Fruit fly (Drosophila melanogaster): ENCODE data around the gene CenG1A.

CenG1A gene

DNA sequence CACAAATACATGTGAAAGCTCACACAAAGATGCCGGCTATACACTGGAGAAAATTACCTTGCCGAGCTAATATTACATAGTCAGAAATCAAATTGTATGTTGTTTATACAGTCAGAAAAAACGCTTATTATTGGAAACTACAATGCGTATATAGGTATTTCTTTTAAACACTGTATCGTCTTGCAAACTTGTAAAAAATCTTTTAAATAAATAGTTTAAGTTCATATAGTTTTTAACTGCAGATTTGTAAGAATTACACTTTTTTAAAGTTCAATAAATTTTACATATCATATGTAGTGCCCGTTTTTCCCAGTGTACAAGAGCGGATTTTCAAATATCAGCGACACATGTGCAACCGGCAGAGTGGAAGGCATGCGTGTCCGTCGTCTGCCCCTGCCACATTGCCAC lies 4.4 kb downstream of the CenG1A start (continued):
- TF ChIP-seq CG10209 (GFP tag; optimal IDR thresholded peaks at IDR 0.05) = peak; percentile 80
- peak; percentile 45 for TF ChIP-seq CG10565 (GFP tag; optimal IDR thresholded peaks at IDR 0.05)
- TF ChIP-seq Mes4 (GFP tag; optimal IDR thresholded peaks at IDR 0.05) = peak; percentile 70
- TF ChIP-seq CG15269 (tag; optimal IDR thresholded peaks at IDR 0.05) = peak; percentile 84
- TF ChIP-seq run (tag; optimal IDR thresholded peaks at IDR 0.05) = peak; percentile 89
- TF ChIP-seq CG8089 (GFP tag; optimal IDR thresholded peaks at IDR 0.05) = peak; percentile 31
- peak; percentile 67 for TF ChIP-seq CG1529 (GFP tag; optimal IDR thresholded peaks at IDR 0.05)
- no peak for TF ChIP-seq yki (optimal IDR thresholded peaks at IDR 0.05)
- peak; percentile 22 for TF ChIP-seq kah (GFP tag; optimal IDR thresholded peaks at IDR 0.05)
- TF ChIP-seq ro (GFP tag; IDR thresholded peaks at IDR 0.05) = 0 out of 2 replicates have a peak, but pooled peaks have one; percentile 24
- TF ChIP-seq Mad (GFP tag; optimal IDR thresholded peaks at IDR 0.05) = peak; percentile 66
- peak; percentile 84 for TF ChIP-seq CG17829 (tag; optimal IDR thresholded peaks at IDR 0.05)
- no peak for TF ChIP-seq inv (GFP tag; IDR thresholded peaks at IDR 0.05; ENCODE audit: partially characterized antibody)
- TF ChIP-seq Awh (GFP tag; IDR thresholded peaks at IDR 0.05) = peak; percentile 45; the same call in 1 of the 2 replicates
- peak; percentile 39 for TF ChIP-seq dm (GFP tag; optimal IDR thresholded peaks at IDR 0.05)
- no peak for TF ChIP-seq pros (GFP tag; optimal IDR thresholded peaks at IDR 0.05)
- TF ChIP-seq odd (GFP tag; optimal IDR thresholded peaks at IDR 0.05) = peak; percentile 84
- peak; percentile 37 for TF ChIP-seq CG3163 (GFP tag; optimal IDR thresholded peaks at IDR 0.05)
- peak; percentile 78 for TF ChIP-seq lilli (GFP tag; optimal IDR thresholded peaks at IDR 0.05)
- TF ChIP-seq CG5953 (GFP tag; IDR thresholded peaks at IDR 0.05) = peak; percentile 61
- peak; percentile 83 for TF ChIP-seq CG6254 (GFP tag; optimal IDR thresholded peaks at IDR 0.05)
- TF ChIP-seq CG11398 (GFP tag; optimal IDR thresholded peaks at IDR 0.05) = peak; percentile 59
- TF ChIP-seq wdn (GFP tag; IDR thresholded peaks at IDR 0.05) = 0 out of 2 replicates have a peak, but pooled peaks have one; percentile 42
- peak; percentile 52 for TF ChIP-seq maf-S (GFP tag; optimal IDR thresholded peaks at IDR 0.05)
- peak; percentile 74 for TF ChIP-seq CG2120 (GFP tag; optimal IDR thresholded peaks at IDR 0.05)
- TF ChIP-seq fd64A (GFP tag; optimal IDR thresholded peaks at IDR 0.05) = no peak
- peak; percentile 49 for TF ChIP-seq Bdp1 (GFP tag; optimal IDR thresholded peaks at IDR 0.05)
- peak; percentile 69 for TF ChIP-seq CG9817 (tag; optimal IDR thresholded peaks at IDR 0.05)
- no peak for TF ChIP-seq cad (GFP tag; optimal IDR thresholded peaks at IDR 0.05)
- no peak for TF ChIP-seq D (optimal IDR thresholded peaks at IDR 0.05)
- peak; percentile 69 for TF ChIP-seq D (GFP tag; optimal IDR thresholded peaks at IDR 0.05)
- TF ChIP-seq vfl (GFP tag; optimal IDR thresholded peaks at IDR 0.05) = peak; percentile 13
- TF ChIP-seq Rx (GFP tag; IDR thresholded peaks at IDR 0.05) = 0 out of 2 replicates have a peak, but pooled peaks have one; percentile 42
- peak; percentile 48; the same call in 1 of the 2 replicates for TF ChIP-seq CG11085 (GFP tag; IDR thresholded peaks at IDR 0.05)
- TF ChIP-seq nerfin-1 (tag; optimal IDR thresholded peaks at IDR 0.05) = peak; percentile 66
- peak; percentile 53 for TF ChIP-seq her (GFP tag; optimal IDR thresholded peaks at IDR 0.05)
- peak; percentile 94 for TF ChIP-seq CoRest (tag; optimal IDR thresholded peaks at IDR 0.05)
- peak; percentile 86 for TF ChIP-seq CG18262 (tag; optimal IDR thresholded peaks at IDR 0.05)
- TF ChIP-seq gem (tag; optimal IDR thresholded peaks at IDR 0.05) = peak; percentile 92
- peak; percentile 85 for TF ChIP-seq CG1647 (GFP tag; optimal IDR thresholded peaks at IDR 0.05)
- TF ChIP-seq Hr78 (GFP tag; optimal IDR thresholded peaks at IDR 0.05) = peak in 1 of 2 experiments; percentile 72
- TF ChIP-seq CG12155 (GFP tag; optimal IDR thresholded peaks at IDR 0.05) = peak; percentile 84
- peak; percentile 75 for TF ChIP-seq dmrt11E (tag; optimal IDR thresholded peaks at IDR 0.05)
- peak; percentile 79 for TF ChIP-seq mam (GFP tag; optimal IDR thresholded peaks at IDR 0.05)
- peak; percentile 80 for TF ChIP-seq Ptx1 (GFP tag; IDR thresholded peaks at IDR 0.05)
- peak; percentile 91 for TF ChIP-seq unpg (GFP tag; optimal IDR thresholded peaks at IDR 0.05)
- TF ChIP-seq Hsf (GFP tag; optimal IDR thresholded peaks at IDR 0.05) = peak; percentile 92
- TF ChIP-seq nerfin-2 (GFP tag; IDR thresholded peaks at IDR 0.05; ENCODE audit: partially characterized antibody) = no peak
- peak; percentile 74 for TF ChIP-seq H2.0 (GFP tag; IDR thresholded peaks at IDR 0.05)
- no peak for TF ChIP-seq Lim3 (GFP tag; IDR thresholded peaks at IDR 0.05)
- TF ChIP-seq ATbp (GFP tag; optimal IDR thresholded peaks at IDR 0.05) = peak; percentile 68

Data from whole organism, embryonic.